Fruit fly (Drosophila melanogaster) whole organism, embryonic: ENCODE measurements around the gene CG3119.
A peak's percentile ranks its signal among the peaks of the same experiment; 100 is the strongest.

Source experiments
- Atf-2 ChIP-seq: fragments of 200-800 bp; sonication (Bioruptor generic); optimal IDR thresholded peaks from 2 replicates; lab custom pipeline; 2016; ENCODE audit warnings: missing biosample characterization, missing genetic modification characterization
- Blimp-1 ChIP-seq: fragments of 200-800 bp; sonication (Bioruptor generic); optimal IDR thresholded peaks from 3 replicates; lab custom pipeline; 2018; ENCODE audit warnings: missing biosample characterization, missing genetic modification characterization, mild to moderate bottlenecking, moderate library complexity, missing genetic modification reagents
- BtbVII ChIP-seq: fragments of 200-800 bp; sonication (Bioruptor generic); optimal IDR thresholded peaks from 3 replicates; lab custom pipeline; 2017; ENCODE audit warnings: missing biosample characterization, mild to moderate bottlenecking, missing genetic modification characterization
- CG10147 ChIP-seq: fragments of 200-800 bp; sonication (Bioruptor generic); optimal IDR thresholded peaks from 2 replicates; lab custom pipeline; 2019; ENCODE audit warnings: missing biosample characterization, mild to moderate bottlenecking, missing genetic modification characterization, moderate library complexity
- CG10209 ChIP-seq: fragments of 200-800 bp; sonication (Bioruptor generic); optimal IDR thresholded peaks from 3 replicates; lab custom pipeline; 2017; ENCODE audit warnings: missing biosample characterization, mild to moderate bottlenecking, missing genetic modification characterization, missing genetic modification reagents
- CG1024 ChIP-seq: fragments of 200-800 bp; sonication (Bioruptor generic); IDR thresholded peaks from 2 replicates; pipeline ENCODE4 v1.3.6; 2022; ENCODE audit warnings: missing biosample characterization, missing genetic modification characterization
- CG10321 ChIP-seq: fragments of 200-800 bp; sonication (Bioruptor generic); IDR thresholded peaks from 2 replicates; pipeline ENCODE4 v1.3.6; 2022; ENCODE audit warnings: missing biosample characterization, missing genetic modification characterization
- CG12659 ChIP-seq: fragments of 200-800 bp; sonication (Bioruptor generic); optimal IDR thresholded peaks from 3 replicates; lab custom pipeline; 2017; ENCODE audit warnings: mild to moderate bottlenecking, missing biosample characterization, missing genetic modification reagents, missing genetic modification characterization
- CG12744 ChIP-seq: fragments of 200-800 bp; sonication (Bioruptor generic); optimal IDR thresholded peaks from 2 replicates; lab custom pipeline; 2016; ENCODE audit warnings: missing biosample characterization, missing genetic modification characterization
- CG13123 ChIP-seq: fragments of 200-800 bp; sonication (Bioruptor generic); optimal IDR thresholded peaks from 2 replicates; lab custom pipeline; 2016; ENCODE audit warnings: missing biosample characterization, missing genetic modification characterization
- CG14014 ChIP-seq: fragments of 200-800 bp; sonication (Bioruptor generic); IDR thresholded peaks from 2 replicates; pipeline ENCODE4 v1.3.6; 2022; ENCODE audit warnings: missing biosample characterization, missing genetic modification characterization
- CG14050 ChIP-seq: fragments of 200-800 bp; sonication (Bioruptor generic); IDR thresholded peaks from 3 replicates; pipeline ENCODE4 v1.3.6; 2022; ENCODE audit warnings: missing biosample characterization, missing genetic modification characterization
- CG17359 ChIP-seq: fragments of 200-800 bp; sonication (Bioruptor generic); optimal IDR thresholded peaks from 3 replicates; lab custom pipeline; 2018; ENCODE audit warnings: missing biosample characterization, mild to moderate bottlenecking, missing genetic modification characterization, moderate library complexity
- CG1792 ChIP-seq: fragments of 200-800 bp; sonication (Bioruptor generic); optimal IDR thresholded peaks from 2 replicates; lab custom pipeline; 2016; ENCODE audit warnings: missing biosample characterization, missing genetic modification characterization
- CG30403 ChIP-seq: fragments of 200-800 bp; sonication (Bioruptor generic); optimal IDR thresholded peaks from 3 replicates; lab custom pipeline; 2016; ENCODE audit warnings: missing biosample characterization, missing genetic modification characterization
- CG31365 ChIP-seq: fragments of 200-800 bp; sonication (Bioruptor generic); optimal IDR thresholded peaks from 2 replicates; lab custom pipeline; 2018; ENCODE audit warnings: missing biosample characterization, mild to moderate bottlenecking, missing genetic modification characterization
- CG32532 ChIP-seq: fragments of 200-800 bp; sonication (Bioruptor generic); IDR thresholded peaks from 2 replicates; pipeline ENCODE4 v1.3.6; 2022; ENCODE audit warnings: missing biosample characterization, missing genetic modification characterization
- CG6683 ChIP-seq: fragments of 200-800 bp; sonication (Bioruptor generic); optimal IDR thresholded peaks from 2 replicates; lab custom pipeline; 2017; ENCODE audit warnings: missing biosample characterization, mild to moderate bottlenecking, missing genetic modification characterization, missing genetic modification reagents
- CG9215 ChIP-seq: fragments of 200-800 bp; sonication (Bioruptor generic); IDR thresholded peaks from 2 replicates; pipeline ENCODE4 v1.3.6; 2022; ENCODE audit warnings: missing biosample characterization, missing genetic modification characterization
- CG9817 ChIP-seq: fragments of 200-800 bp; sonication (Bioruptor generic); optimal IDR thresholded peaks from 2 replicates; lab custom pipeline; 2018; ENCODE audit warnings: missing biosample characterization, mild to moderate bottlenecking, missing genetic modification characterization, moderate library complexity
- D19A ChIP-seq: fragments of 200-800 bp; optimal IDR thresholded peaks from 3 replicates; lab custom pipeline; 2019; ENCODE audit warnings: missing biosample characterization, mild to moderate bottlenecking, missing genetic modification characterization, moderate library complexity
- Dp ChIP-seq: fragments of 200-800 bp; sonication (Bioruptor generic); optimal IDR thresholded peaks from 2 replicates; lab custom pipeline; 2018; ENCODE audit warnings: missing biosample characterization, mild to moderate bottlenecking, missing genetic modification characterization, moderate library complexity
- Dref ChIP-seq: fragments of 200-800 bp; sonication (Bioruptor generic); IDR thresholded peaks from 2 replicates; pipeline ENCODE4 v1.3.6; 2022; ENCODE audit warnings: missing biosample characterization, missing genetic modification characterization
- E2f2 ChIP-seq: fragments of 200-800 bp; sonication (Bioruptor generic); IDR thresholded peaks from 2 replicates; pipeline ENCODE4 v1.3.6; 2022; ENCODE audit warnings: missing biosample characterization, missing genetic modification characterization
- ERR ChIP-seq: fragments of 200-800 bp; sonication (Bioruptor generic); optimal IDR thresholded peaks from 2 replicates; lab custom pipeline; 2016; ENCODE audit warnings: missing biosample characterization, missing genetic modification characterization
- HLH3B ChIP-seq: fragments of 200-800 bp; sonication (Bioruptor generic); IDR thresholded peaks from 2 replicates; pipeline ENCODE4 v1.3.6; 2022; ENCODE audit warnings: missing biosample characterization, missing genetic modification characterization
- NC2β ChIP-seq: fragments of 200-800 bp; sonication (Bioruptor generic); optimal IDR thresholded peaks from 2 replicates; lab custom pipeline; 2016; ENCODE audit warnings: missing biosample characterization, missing genetic modification characterization
- Spps ChIP-seq: fragments of 200-800 bp; sonication (Bioruptor generic); optimal IDR thresholded peaks from 2 replicates; lab custom pipeline; 2018; ENCODE audit warnings: missing biosample characterization, mild to moderate bottlenecking, missing genetic modification characterization
- Xbp1 ChIP-seq: fragments of 200-800 bp; sonication (Bioruptor generic); optimal IDR thresholded peaks from 3 replicates; lab custom pipeline; 2016; ENCODE audit warnings: missing biosample characterization, mild to moderate bottlenecking, missing genetic modification characterization
- YL-1 ChIP-seq: fragments of 200-800 bp; sonication (Bioruptor generic); optimal IDR thresholded peaks from 3 replicates; lab custom pipeline; 2017; ENCODE audit warnings: missing biosample characterization, mild to moderate bottlenecking, missing genetic modification characterization
- al ChIP-seq: fragments of 200-800 bp; sonication (Bioruptor generic); IDR thresholded peaks from 2 replicates; pipeline ENCODE4 v1.3.6; 2022; ENCODE audit warnings: missing biosample characterization, missing genetic modification characterization
- ap ChIP-seq: fragments of 200-800 bp; sonication (Bioruptor generic); IDR thresholded peaks from 2 replicates; pipeline ENCODE4 v1.3.6; 2022; ENCODE audit warnings: missing biosample characterization, missing genetic modification characterization
- cad ChIP-seq: fragments of >200 bp; optimal IDR thresholded peaks from 2 replicates; lab custom pipeline; 2017; ENCODE audit warnings: missing biosample characterization, missing genetic modification characterization
- cas ChIP-seq: fragments of 200-800 bp; sonication (Bioruptor generic); IDR thresholded peaks from 2 replicates; pipeline ENCODE4 v1.3.6; 2022; ENCODE audit warnings: missing biosample characterization, missing genetic modification characterization
- crp ChIP-seq, 2 experiments: fragments of 200-800 bp; sonication (Bioruptor generic); optimal IDR thresholded peaks; 2 replicates in 1 of 2; 3 replicates in 1 of 2; lab custom pipeline; 2017; ENCODE audit warnings: missing biosample characterization in 2 of 2, missing genetic modification characterization in 2 of 2, mild to moderate bottlenecking in 1 of 2, moderate library complexity in 1 of 2
- da ChIP-seq: fragments of 200-800 bp; sonication (Bioruptor generic); optimal IDR thresholded peaks from 2 replicates; lab custom pipeline; 2016; ENCODE audit warnings: missing biosample characterization, missing genetic modification characterization
- ewg ChIP-seq: fragments of 200-800 bp; sonication (Bioruptor generic); optimal IDR thresholded peaks from 3 replicates; lab custom pipeline; 2017; ENCODE audit warnings: mild to moderate bottlenecking, missing biosample characterization, missing genetic modification reagents, missing genetic modification characterization
- fd3F ChIP-seq: fragments of 200-800 bp; sonication (Bioruptor generic); optimal IDR thresholded peaks from 2 replicates; lab custom pipeline; 2018; ENCODE audit warnings: missing biosample characterization, mild to moderate bottlenecking, missing genetic modification characterization, moderate library complexity
- her ChIP-seq: fragments of 200-800 bp; sonication (Bioruptor generic); optimal IDR thresholded peaks from 2 replicates; lab custom pipeline; 2016; ENCODE audit warnings: missing biosample characterization, missing genetic modification characterization
- ind ChIP-seq: fragments of 200-800 bp; sonication (Bioruptor generic); optimal IDR thresholded peaks from 3 replicates; lab custom pipeline; 2016; ENCODE audit warnings: missing biosample characterization, missing genetic modification characterization
- knrl ChIP-seq: fragments of 200-800 bp; sonication (Bioruptor generic); IDR thresholded peaks from 3 replicates; pipeline ENCODE4 v1.3.6; 2022; ENCODE audit warnings: missing biosample characterization, missing genetic modification characterization; ENCODE audit not compliant: partially characterized antibody
- maf-S ChIP-seq: fragments of 200-800 bp; sonication (Bioruptor generic); optimal IDR thresholded peaks from 2 replicates; lab custom pipeline; 2016; ENCODE audit warnings: missing biosample characterization, missing genetic modification characterization
- pita ChIP-seq: fragments of 200-800 bp; sonication (Bioruptor generic); optimal IDR thresholded peaks from 2 replicates; lab custom pipeline; 2017; ENCODE audit warnings: missing biosample characterization, mild to moderate bottlenecking, missing genetic modification characterization
- pzg ChIP-seq: fragments of 200-800 bp; sonication (Bioruptor generic); optimal IDR thresholded peaks from 3 replicates; lab custom pipeline; 2018; ENCODE audit warnings: missing biosample characterization, mild to moderate bottlenecking, missing genetic modification characterization, moderate library complexity
- seq ChIP-seq: fragments of 200-800 bp; sonication (Bioruptor generic); IDR thresholded peaks from 2 replicates; pipeline ENCODE4 v1.3.6; 2022; ENCODE audit warnings: missing biosample characterization, missing genetic modification characterization
- ssp ChIP-seq: fragments of 200-800 bp; sonication (Bioruptor generic); IDR thresholded peaks from 2 replicates; pipeline ENCODE4 v1.3.6; 2022; ENCODE audit warnings: missing biosample characterization, missing genetic modification characterization
- tio ChIP-seq: fragments of 200-800 bp; sonication (Bioruptor generic); optimal IDR thresholded peaks from 2 replicates; lab custom pipeline; 2017; ENCODE audit warnings: missing biosample characterization, missing genetic modification characterization, inconsistent platforms
- tx ChIP-seq: fragments of 200-800 bp; sonication (Bioruptor generic); optimal IDR thresholded peaks from 2 replicates; lab custom pipeline; 2016; ENCODE audit warnings: missing biosample characterization, missing genetic modification characterization

The CG3119 gene

dm6 chr2L:2825406-2825805 lies 12.2 kb downstream of the CG3119 start, which contains the start of gene CG3123:
TSS of gene CG3123 (minus strand) at chr2L:2825506.
- TF ChIP-seq CG14050 (GFP tag; lab: Robert Waterston, UW): no peak
- no peak for TF ChIP-seq CG9215 (GFP tag; lab: Robert Waterston, UW)
- TF ChIP-seq Blimp-1 (GFP tag; lab: Kevin White, UChicago): peak; percentile 1
- TF ChIP-seq tio (GFP tag; lab: Kevin White, UChicago): no peak

dm6 chr2L:2815673-2816072 lies 22.0 kb downstream of the CG3119 start, which contains the start of gene G6P:
TSS of gene G6P (minus strand) at chr2L:2815760.
- no peak for TF ChIP-seq da (GFP tag; lab: Kevin White, UChicago)
- TF ChIP-seq D19A (tag; lab: Kevin White, UChicago): no peak
- no peak for TF ChIP-seq ERR (GFP tag; lab: Kevin White, UChicago)
- TF ChIP-seq ind: no peak
- no peak for TF ChIP-seq CG32532 (GFP tag; lab: Robert Waterston, UW)
- TF ChIP-seq CG10321 (GFP tag; lab: Robert Waterston, UW): no peak
- TF ChIP-seq tx: no peak
- no peak for TF ChIP-seq CG12659
- no peak for TF ChIP-seq cad (GFP tag; lab: Kevin White, UChicago)
- no peak for TF ChIP-seq HLH3B (GFP tag; lab: Robert Waterston, UW)
- no peak for TF ChIP-seq YL-1 (GFP tag; lab: Kevin White, UChicago)
- TF ChIP-seq E2f2 (GFP tag; lab: Robert Waterston, UW): peak; percentile 75
- TF ChIP-seq Atf-2: no peak
- peak; percentile 15 for TF ChIP-seq pzg (GFP tag; lab: Kevin White, UChicago)
- TF ChIP-seq Xbp1 (GFP tag; lab: Kevin White, UChicago): no peak
- no peak for TF ChIP-seq CG30403 (GFP tag; lab: Kevin White, UChicago)
- no peak for TF ChIP-seq her (GFP tag; lab: Kevin White, UChicago)
- TF ChIP-seq cas (GFP tag; lab: Robert Waterston, UW): no peak
- no peak for TF ChIP-seq Spps (tag; lab: Kevin White, UChicago)
- TF ChIP-seq knrl: no peak
- peak; percentile 42; the same call in 1 of the 2 replicates for TF ChIP-seq seq (GFP tag; lab: Robert Waterston, UW)
- TF ChIP-seq CG31365 (tag; lab: Kevin White, UChicago): peak; percentile 94
- TF ChIP-seq CG13123: no peak
- no peak for TF ChIP-seq BtbVII (GFP tag; lab: Kevin White, UChicago)
- TF ChIP-seq CG1024 (GFP tag; lab: Robert Waterston, UW): no peak
- peak in 1 of 2 experiments; percentile 70 for TF ChIP-seq crp (GFP tag; optimal IDR thresholded peaks at IDR 0.05; lab: Kevin White, UChicago)
- TF ChIP-seq CG9817 (tag; lab: Kevin White, UChicago): no peak
- TF ChIP-seq al (GFP tag; lab: Robert Waterston, UW): no peak
- TF ChIP-seq ewg (GFP tag; lab: Kevin White, UChicago): peak; percentile 100
- peak; percentile 70 for TF ChIP-seq Dp
- TF ChIP-seq Dref (GFP tag; lab: Robert Waterston, UW): no peak
- TF ChIP-seq CG14014 (GFP tag; lab: Robert Waterston, UW): no peak
- TF ChIP-seq fd3F (GFP tag; lab: Kevin White, UChicago): no peak
- TF ChIP-seq CG12744 (GFP tag; lab: Kevin White, UChicago): no peak

dm6 chr2L:2812137-2812536 lies 25.5 kb downstream of the CG3119 start, which contains the start of gene CG2964:
TSS of gene CG2964 (plus strand) at chr2L:2812437.
- TF ChIP-seq CG10209 (GFP tag; lab: Kevin White, UChicago) (no peak), NC2β (no peak), CG1792 (GFP tag; lab: Kevin White, UChicago) (no peak), ap (no peak), CG10147 (GFP tag; lab: Kevin White, UChicago) (no peak), CG6683 (GFP tag; lab: Kevin White, UChicago) (no peak), CG32532 (GFP tag; lab: Robert Waterston, UW) (no peak), pita (GFP tag; lab: Kevin White, UChicago) (no peak), CG17359 (tag; lab: Kevin White, UChicago) (no peak), ssp (GFP tag; lab: Robert Waterston, UW) (no peak), maf-S (GFP tag; lab: Kevin White, UChicago) (no peak)
